Fruit fly (Drosophila melanogaster): ENCODE measurements around the gene Lip4.

The Lip4 gene

dm6 chr2L:10502244-10502643 lies 25.1 kb upstream of the Lip4 start:
- TF ChIP-seq CTCF (GFP tag; optimal IDR thresholded peaks at IDR 0.05), result no peak
- peak; percentile 60 for TF ChIP-seq exex (tag; optimal IDR thresholded peaks at IDR 0.05)
- peak in 1 of 2 experiments; percentile 94 for TF ChIP-seq Pdp1 (GFP tag; optimal IDR thresholded peaks at IDR 0.05)
- peak; percentile 24 for TF ChIP-seq mirr (GFP tag; optimal IDR thresholded peaks at IDR 0.05)
- TF ChIP-seq lab (GFP tag; optimal IDR thresholded peaks at IDR 0.05), result peak; percentile 15
- TF ChIP-seq pfk (GFP tag; optimal IDR thresholded peaks at IDR 0.05), result no peak
- 0 out of 4 replicates have a peak, but pooled peaks have one; percentile 78 for TF ChIP-seq chinmo (GFP tag; IDR thresholded peaks at IDR 0.05; ENCODE audit: partially characterized antibody)
- no peak for TF ChIP-seq her (GFP tag; optimal IDR thresholded peaks at IDR 0.05)
- TF ChIP-seq B-H2 (GFP tag; optimal IDR thresholded peaks at IDR 0.05), result no peak
- TF ChIP-seq sug (tag; optimal IDR thresholded peaks at IDR 0.05), result peak; percentile 11
- peak; percentile 16; the same call in 1 of the 3 replicates for TF ChIP-seq so (GFP tag; IDR thresholded peaks at IDR 0.05)
- peak; percentile 58 for TF ChIP-seq Med (GFP tag)
- TF ChIP-seq GATAe (GFP tag; conservative IDR thresholded peaks at IDR 0.05), result peak; percentile 46; the same call in 1 of the 2 replicates
- peak; percentile 12 for TF ChIP-seq CG34376 (GFP tag; optimal IDR thresholded peaks at IDR 0.05)
- peak; percentile 72 for TF ChIP-seq sd (tag; optimal IDR thresholded peaks at IDR 0.05)
- peak; percentile 1 for TF ChIP-seq CG17568 (GFP tag; optimal IDR thresholded peaks at IDR 0.05)

DNA sequence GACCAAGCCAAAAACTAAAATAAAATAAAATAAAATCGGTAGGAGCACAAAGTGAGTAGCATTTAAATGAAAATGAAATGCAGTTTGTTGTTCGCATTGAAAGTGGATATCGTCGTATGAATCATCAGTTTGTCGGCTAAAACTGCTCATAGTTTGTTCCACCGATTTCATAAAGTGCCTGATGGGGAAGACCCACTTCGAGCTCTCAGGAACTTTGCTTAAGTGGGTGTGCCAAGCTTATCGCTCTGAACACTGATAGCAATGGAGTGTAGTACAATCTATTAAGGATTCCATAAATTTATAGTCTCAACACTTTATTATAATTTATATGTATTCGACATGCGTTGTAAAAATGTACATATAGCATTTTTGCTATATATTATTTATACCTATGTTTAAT lies 24.5 kb upstream of the Lip4 start:
- 0 out of 2 replicates have a peak, but pooled peaks have one; percentile 10 for TF ChIP-seq Nf-YA (GFP tag; IDR thresholded peaks at IDR 0.05)
- peak; percentile 21 for TF ChIP-seq exex (tag; optimal IDR thresholded peaks at IDR 0.05)
- no peak for TF ChIP-seq eyg (GFP tag; optimal IDR thresholded peaks at IDR 0.05)
- no peak for TF ChIP-seq vfl (GFP tag; optimal IDR thresholded peaks at IDR 0.05)
- no peak for TF ChIP-seq CG10267 (tag; optimal IDR thresholded peaks at IDR 0.05)
- no peak for TF ChIP-seq dan (GFP tag; IDR thresholded peaks at IDR 0.05)
- TF ChIP-seq CG2199 (GFP tag; IDR thresholded peaks at IDR 0.05), result peak; percentile 50; the same call in 1 of the 3 replicates
- no peak for TF ChIP-seq CG11560 (tag; IDR thresholded peaks at IDR 0.05)

- no peak for TF ChIP-seq Drgx (GFP tag; IDR thresholded peaks at IDR 0.05)
- no peak for TF ChIP-seq CG7357 (GFP tag; IDR thresholded peaks at IDR 0.05)
- TF ChIP-seq BtbVII (GFP tag; optimal IDR thresholded peaks at IDR 0.05), result peak; percentile 34
- peak in 1 of 2 experiments; percentile 96 for TF ChIP-seq Hr78 (GFP tag; optimal IDR thresholded peaks at IDR 0.05)
- TF ChIP-seq kah (GFP tag; optimal IDR thresholded peaks at IDR 0.05), result peak; percentile 22
- no peak for TF ChIP-seq CG4328 (GFP tag; optimal IDR thresholded peaks at IDR 0.05)
- no peak for TF ChIP-seq pita (GFP tag; optimal IDR thresholded peaks at IDR 0.05)
- no peak for TF ChIP-seq CG12744 (GFP tag; optimal IDR thresholded peaks at IDR 0.05)
- TF ChIP-seq dpn (GFP tag; optimal IDR thresholded peaks at IDR 0.05), result no peak
- TF ChIP-seq Tbp (GFP tag; optimal IDR thresholded peaks at IDR 0.05), result no peak
- TF ChIP-seq Lhr (GFP tag; optimal IDR thresholded peaks at IDR 0.05), result no peak
- no peak for TF ChIP-seq Sry-δ (GFP tag; optimal IDR thresholded peaks at IDR 0.05)
- TF ChIP-seq CG11560 (tag; IDR thresholded peaks at IDR 0.05), result no peak
- peak; percentile 15; the same call in 1 of the 2 replicates for TF ChIP-seq CG13287 (GFP tag; IDR thresholded peaks at IDR 0.05; ENCODE audit: partially characterized antibody)
- no peak for TF ChIP-seq H15 (GFP tag; IDR thresholded peaks at IDR 0.05)
- no peak for TF ChIP-seq CG12942 (GFP tag; optimal IDR thresholded peaks at IDR 0.05)
- TF ChIP-seq CG12769 (tag; optimal IDR thresholded peaks at IDR 0.05), result peak; percentile 28
- TF ChIP-seq Hand (GFP tag; optimal IDR thresholded peaks at IDR 0.05), result no peak
- no peak for TF ChIP-seq Dfd (GFP tag; optimal IDR thresholded peaks at IDR 0.05)
- TF ChIP-seq HHEX (GFP tag; optimal IDR thresholded peaks at IDR 0.05), result no peak
- no peak for TF ChIP-seq Stat92E (GFP tag; optimal IDR thresholded peaks at IDR 0.05)
- TF ChIP-seq knrl (GFP tag; IDR thresholded peaks at IDR 0.05; ENCODE audit: partially characterized antibody), result no peak
- TF ChIP-seq nmo (GFP tag; optimal IDR thresholded peaks at IDR 0.05), result no peak
- TF ChIP-seq CG15514 (GFP tag; optimal IDR thresholded peaks at IDR 0.05), result no peak
- no peak for TF ChIP-seq CG4707 (GFP tag; optimal IDR thresholded peaks at IDR 0.05)
Measured at dm6 chr2L:10503356-10503977, 23.9 kb upstream of the Lip4 start.
